Worm (Caenorhabditis elegans) whole organism, L1 larva: ENCODE measurements around the gene swp-1.
A peak's percentile ranks its signal among the peaks of the same experiment; 100 is the strongest.

ENCODE experiments used
- C16A3.4 ChIP-seq: fragments of 150-350 bp; optimal IDR thresholded peaks from 2 replicates; lab custom pipeline; 2014; ENCODE audit warnings: missing biosample characterization, missing genetic modification characterization
- alr-1 ChIP-seq: fragments of 200-800 bp; sonication (Bioruptor generic); optimal IDR thresholded peaks from 2 replicates; lab custom pipeline; 2018; ENCODE audit warnings: borderline replicate concordance, mild to moderate bottlenecking, missing genetic modification characterization, missing compliant biosample characterization
- aly-2 ChIP-seq: fragments of 150-350 bp; optimal IDR thresholded peaks from 2 replicates; lab custom pipeline; 2014; ENCODE audit warnings: missing biosample characterization, missing genetic modification characterization
- ama-1 ChIP-seq: fragments of 150-350 bp; optimal IDR thresholded peaks from 2 replicates; lab custom pipeline; 2014
- blmp-1 ChIP-seq: fragments of 150-350 bp; optimal IDR thresholded peaks from 2 replicates; lab custom pipeline; 2014; ENCODE audit warnings: missing biosample characterization, missing genetic modification characterization
- ceh-8 ChIP-seq: fragments of 200-800 bp; sonication (Bioruptor generic); optimal IDR thresholded peaks from 2 replicates; lab custom pipeline; 2018; ENCODE audit warnings: mild to moderate bottlenecking, missing genetic modification characterization, moderate library complexity, missing compliant biosample characterization
- ceh-82 ChIP-seq, 3 experiments: fragments of 150-350 bp in 1 of 3; sonication (generic microtip) in 2 of 3; optimal IDR thresholded peaks; 2 replicates each; lab custom pipeline; 2014 to 2017; ENCODE audit warnings: missing biosample characterization in 3 of 3, missing genetic modification characterization in 3 of 3
- dpl-1 ChIP-seq, 3 experiments: fragments of 150-350 bp in 2 of 3; sonication (generic microtip) in 1 of 3; optimal IDR thresholded peaks; 2 replicates each; lab custom pipeline; 2014 to 2017; ENCODE audit warnings: missing biosample characterization in 3 of 3, missing genetic modification characterization in 3 of 3, missing genetic modification reagents in 3 of 3
- dsc-1 ChIP-seq: sonication (generic microtip); optimal IDR thresholded peaks from 2 replicates; lab custom pipeline; 2016; ENCODE audit warnings: mild to moderate bottlenecking, missing genetic modification characterization, missing compliant biosample characterization
- efl-1 ChIP-seq, 4 experiments: fragments of 150-350 bp; optimal IDR thresholded peaks in 3 of 4; peaks in 1 of 4; 1 replicate in 1 of 4; 2 replicates in 3 of 4; lab custom pipeline; 2014; ENCODE audit warnings: missing biosample characterization in 2 of 4, missing genetic modification characterization in 2 of 4, missing genetic modification reagents in 2 of 4
- egl-27 ChIP-seq, 2 experiments: fragments of 150-350 bp in 1 of 2; sonication (generic microtip); optimal IDR thresholded peaks; 3 replicates each; lab custom pipeline; 2017 to 2018; ENCODE audit warnings: missing biosample characterization in 2 of 2, missing genetic modification characterization in 2 of 2, missing genetic modification reagents in 2 of 2
- ets-5 ChIP-seq: fragments of 200-800 bp; sonication (Bioruptor generic); IDR thresholded peaks from 2 replicates; pipeline ENCODE4 v1.3.6; 2022; ENCODE audit warnings: missing genetic modification characterization, missing compliant biosample characterization
- fkh-8 ChIP-seq: sonication (generic microtip); optimal IDR thresholded peaks from 2 replicates; lab custom pipeline; 2016; ENCODE audit warnings: mild to moderate bottlenecking, missing genetic modification characterization, missing compliant biosample characterization
- fos-1 ChIP-seq: fragments of 150-350 bp; optimal IDR thresholded peaks from 2 replicates; lab custom pipeline; 2014; ENCODE audit warnings: missing biosample characterization, missing genetic modification characterization
- hlh-17 ChIP-seq: fragments of 200-800 bp; sonication (Bioruptor generic); optimal IDR thresholded peaks from 2 replicates; lab custom pipeline; 2018; ENCODE audit warnings: missing genetic modification characterization, mild to moderate bottlenecking, missing compliant biosample characterization, moderate library complexity, borderline replicate concordance
- hlh-4 ChIP-seq: sonication (generic microtip); optimal IDR thresholded peaks from 2 replicates; lab custom pipeline; 2016; ENCODE audit warnings: mild to moderate bottlenecking, missing genetic modification characterization, missing compliant biosample characterization
- hpl-2 ChIP-seq: fragments of 150-350 bp; optimal IDR thresholded peaks from 2 replicates; lab custom pipeline; 2014; ENCODE audit warnings: missing biosample characterization, missing genetic modification reagents, missing genetic modification characterization
- jun-1 ChIP-seq: fragments of 150-350 bp; optimal IDR thresholded peaks from 2 replicates; lab custom pipeline; 2014; ENCODE audit warnings: missing biosample characterization, missing genetic modification reagents, missing genetic modification characterization
- lin-14 ChIP-seq: fragments of 200-800 bp; sonication (Bioruptor generic); optimal IDR thresholded peaks from 2 replicates; lab custom pipeline; 2018; ENCODE audit warnings: mild to moderate bottlenecking, missing genetic modification characterization, moderate library complexity, missing compliant biosample characterization
- lin-35 ChIP-seq, 2 experiments: fragments of 150-350 bp; optimal IDR thresholded peaks; 2 replicates each; lab custom pipeline; 2014; ENCODE audit warnings: missing biosample characterization in 2 of 2, missing genetic modification characterization in 2 of 2, missing genetic modification reagents in 2 of 2
- lin-39 ChIP-seq: fragments of 150-350 bp; optimal IDR thresholded peaks from 2 replicates; lab custom pipeline; 2014; ENCODE audit warnings: missing biosample characterization, missing genetic modification reagents, missing genetic modification characterization
- lsy-2 ChIP-seq, 2 experiments: fragments of 150-350 bp; optimal IDR thresholded peaks; 2 replicates each; lab custom pipeline; 2014; ENCODE audit warnings: missing biosample characterization in 2 of 2, missing genetic modification characterization in 2 of 2
- mab-9 ChIP-seq: fragments of 200-800 bp; sonication (Bioruptor generic); IDR thresholded peaks from 2 replicates; pipeline ENCODE4 v1.3.6; 2022; ENCODE audit warnings: missing genetic modification reagents, missing genetic modification characterization, missing compliant biosample characterization
- mdl-1 ChIP-seq, 2 experiments: fragments of 150-350 bp; optimal IDR thresholded peaks; 2 replicates each; lab custom pipeline; 2014 to 2017; ENCODE audit warnings: missing biosample characterization in 2 of 2, missing genetic modification characterization in 2 of 2, inconsistent platforms in 1 of 2
- mep-1 ChIP-seq: fragments of 150-350 bp; optimal IDR thresholded peaks from 2 replicates; lab custom pipeline; 2014; ENCODE audit warnings: missing biosample characterization, missing genetic modification characterization
- nhr-12 ChIP-seq: sonication (generic microtip); optimal IDR thresholded peaks from 2 replicates; lab custom pipeline; 2017; ENCODE audit warnings: missing biosample characterization, missing genetic modification characterization
- nhr-19 ChIP-seq: fragments of 200-800 bp; sonication (Bioruptor generic); conservative IDR thresholded peaks from 2 replicates; pipeline ENCODE4 v1.3.6; 2022; ENCODE audit warnings: missing genetic modification characterization, missing compliant biosample characterization
- nhr-20 ChIP-seq: sonication (generic microtip); optimal IDR thresholded peaks from 2 replicates; lab custom pipeline; 2016; ENCODE audit warnings: mild to moderate bottlenecking, missing genetic modification characterization, missing compliant biosample characterization
- nhr-28 ChIP-seq: fragments of 150-350 bp; optimal IDR thresholded peaks from 2 replicates; lab custom pipeline; 2014; ENCODE audit warnings: missing biosample characterization, missing genetic modification characterization
- nhr-71 ChIP-seq: sonication (generic microtip); optimal IDR thresholded peaks from 2 replicates; lab custom pipeline; 2016; ENCODE audit warnings: mild to moderate bottlenecking, missing genetic modification characterization, moderate library complexity, missing compliant biosample characterization
- nhr-85 ChIP-seq: sonication (generic microtip); peaks from one replicate; lab custom pipeline; 2016; ENCODE audit warnings: missing genetic modification characterization, inconsistent platforms, missing compliant biosample characterization
- nhr-90 ChIP-seq: sonication (generic microtip); optimal IDR thresholded peaks from 2 replicates; lab custom pipeline; 2016; ENCODE audit warnings: mild to moderate bottlenecking, missing genetic modification characterization, missing compliant biosample characterization; ENCODE audit not compliant: poor library complexity
- rnt-1 ChIP-seq: sonication (generic microtip); optimal IDR thresholded peaks from 2 replicates; lab custom pipeline; 2016; ENCODE audit warnings: mild to moderate bottlenecking, missing genetic modification characterization, moderate library complexity, missing compliant biosample characterization
- snpc-4 ChIP-seq: fragments of 150-350 bp; optimal IDR thresholded peaks from 2 replicates; lab custom pipeline; 2014; ENCODE audit warnings: missing biosample characterization, missing genetic modification characterization
- snu-23 ChIP-seq: sonication (generic microtip); optimal IDR thresholded peaks from 2 replicates; lab custom pipeline; 2016; ENCODE audit warnings: missing genetic modification characterization, missing compliant biosample characterization
- sox-4 ChIP-seq: sonication (generic microtip); optimal IDR thresholded peaks from 2 replicates; lab custom pipeline; 2016; ENCODE audit warnings: missing genetic modification characterization, missing compliant biosample characterization
- swsn-7 ChIP-seq: sonication (generic microtip); optimal IDR thresholded peaks from 2 replicates; lab custom pipeline; 2016; ENCODE audit warnings: missing genetic modification characterization, missing compliant biosample characterization
- tlp-1 ChIP-seq: fragments of 150-350 bp; optimal IDR thresholded peaks from 2 replicates; lab custom pipeline; 2014; ENCODE audit warnings: missing biosample characterization, missing genetic modification characterization
- unc-130 ChIP-seq: fragments of 150-350 bp; optimal IDR thresholded peaks from 2 replicates; lab custom pipeline; 2017; ENCODE audit warnings: missing biosample characterization, missing genetic modification characterization, inconsistent platforms
- unc-30 ChIP-seq: sonication (generic microtip); optimal IDR thresholded peaks from 2 replicates; lab custom pipeline; 2017; ENCODE audit warnings: missing biosample characterization, missing genetic modification characterization
- unc-86 ChIP-seq: sonication (generic microtip); optimal IDR thresholded peaks from 2 replicates; lab custom pipeline; 2016; ENCODE audit warnings: missing genetic modification characterization, missing compliant biosample characterization
- xbp-1 ChIP-seq: sonication (generic microtip); optimal IDR thresholded peaks from 2 replicates; lab custom pipeline; 2016; ENCODE audit warnings: missing genetic modification characterization, missing compliant biosample characterization
- zag-1 ChIP-seq: fragments of 150-350 bp; optimal IDR thresholded peaks from 2 replicates; lab custom pipeline; 2014; ENCODE audit warnings: missing biosample characterization, missing genetic modification characterization
- ztf-11 ChIP-seq, 2 experiments: sonication (generic microtip); optimal IDR thresholded peaks; 2 replicates each; lab custom pipeline; 2016 to 2017; ENCODE audit warnings: missing genetic modification characterization in 2 of 2, missing biosample characterization in 1 of 2, missing compliant biosample characterization in 1 of 2

The swp-1 gene

DNA sequence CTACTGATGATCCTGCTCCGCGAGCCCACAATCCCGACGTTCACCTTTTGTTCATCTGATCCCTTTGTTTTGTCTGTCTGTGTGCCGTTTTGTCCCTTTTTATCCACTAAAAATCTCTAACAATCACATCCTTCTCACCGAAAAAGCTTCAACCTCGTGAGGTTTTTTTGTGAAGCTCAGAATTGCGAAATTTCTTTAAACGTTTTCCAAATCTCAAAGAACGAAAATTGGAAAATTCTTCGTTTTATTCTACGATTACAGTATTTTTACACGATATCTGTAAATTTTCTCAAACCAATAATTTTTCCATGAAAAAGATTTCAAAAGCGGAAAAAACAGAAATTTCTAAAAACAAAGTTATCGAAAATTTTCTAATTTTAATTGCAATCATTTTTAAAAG, 31.1 kb downstream of the swp-1 start:
- TF ChIP-seq hpl-2 (GFP tag; lab: Kevin White, UChicago): no peak
- TF ChIP-seq ama-1 (lab: Kevin White, UChicago): no peak
- no peak for TF ChIP-seq mab-9 (GFP tag; lab: Robert Waterston, UW)
- no peak for TF ChIP-seq nhr-12 (tag; lab: Kevin White, UChicago)
- no peak for TF ChIP-seq C16A3.4 (tag; lab: Kevin White, UChicago)
- no peak for TF ChIP-seq snu-23
- TF ChIP-seq rnt-1 (tag; lab: Kevin White, UChicago): no peak
- TF ChIP-seq nhr-90 (tag; lab: Kevin White, UChicago): no peak
- TF ChIP-seq tlp-1 (tag; lab: Kevin White, UChicago): no peak
- TF ChIP-seq ets-5 (GFP tag; lab: Robert Waterston, UW): no peak
- TF ChIP-seq lin-39 (tag; lab: Kevin White, UChicago): no peak
- TF ChIP-seq hlh-17: no peak
- TF ChIP-seq unc-86 (tag; lab: Kevin White, UChicago): no peak
- no peak for TF ChIP-seq jun-1
- no peak for TF ChIP-seq ceh-8 (GFP tag; lab: Kevin White, UChicago)
- no peak for TF ChIP-seq nhr-19 (GFP tag; lab: Robert Waterston, UW)
- no peak for TF ChIP-seq hlh-4 (tag; lab: Kevin White, UChicago)
- no peak for TF ChIP-seq ztf-11 (tag; optimal IDR thresholded peaks at IDR 0.05; lab: Kevin White, UChicago)
- no peak for TF ChIP-seq egl-27 (tag; optimal IDR thresholded peaks at IDR 0.05; lab: Kevin White, UChicago)
- TF ChIP-seq, all 84 proteins: peak for 0

- TF ChIP-seq snpc-4 (no peak), nhr-28 (tag; lab: Kevin White, UChicago) (no peak), snu-23 (peak; percentile 20), blmp-1 (tag; lab: Kevin White, UChicago) (peak; percentile 57), mep-1 (tag; lab: Kevin White, UChicago) (peak; percentile 49), nhr-20 (tag; lab: Kevin White, UChicago) (peak; percentile 29), nhr-85 (peak; percentile 86), alr-1 (no peak), ceh-82 (tag; optimal IDR thresholded peaks at IDR 0.05; lab: Kevin White, UChicago) (peak in 2 of 3 experiments; percentile 12 to 15), nhr-71 (tag; lab: Kevin White, UChicago) (peak; percentile 41), aly-2 (tag; lab: Kevin White, UChicago) (no peak), lsy-2 (tag; optimal IDR thresholded peaks at IDR 0.05; lab: Kevin White, UChicago) (peak in 1 of 2 experiments; percentile 26), dpl-1 (GFP tag; optimal IDR thresholded peaks at IDR 0.05; lab: Kevin White, UChicago) (peak in 2 of 3 experiments; percentile 15 to 16), lin-14 (peak; percentile 86), efl-1 (optimal IDR thresholded peaks at IDR 0.05; lab: Kevin White, UChicago) (peak; percentile 38 to 44), efl-1 (GFP tag; optimal IDR thresholded peaks at IDR 0.05 in 1 of 2; lab: Kevin White, UChicago) (peak in 1 of 2 experiments; percentile 71), fkh-8 (tag; lab: Kevin White, UChicago) (peak; percentile 2), lin-35 (GFP tag; optimal IDR thresholded peaks at IDR 0.05; lab: Kevin White, UChicago) (peak; percentile 16 to 28), zag-1 (tag; lab: Kevin White, UChicago) (no peak), swsn-7 (tag; lab: Kevin White, UChicago) (peak; percentile 32), xbp-1 (tag; lab: Kevin White, UChicago) (peak; percentile 15), dsc-1 (tag; lab: Kevin White, UChicago) (peak; percentile 78)
- TF ChIP-seq, all 84 proteins: peak for 16
Measured at ce11 chrIII:5667952-5668489, 37.3 kb downstream of the swp-1 start.

DNA sequence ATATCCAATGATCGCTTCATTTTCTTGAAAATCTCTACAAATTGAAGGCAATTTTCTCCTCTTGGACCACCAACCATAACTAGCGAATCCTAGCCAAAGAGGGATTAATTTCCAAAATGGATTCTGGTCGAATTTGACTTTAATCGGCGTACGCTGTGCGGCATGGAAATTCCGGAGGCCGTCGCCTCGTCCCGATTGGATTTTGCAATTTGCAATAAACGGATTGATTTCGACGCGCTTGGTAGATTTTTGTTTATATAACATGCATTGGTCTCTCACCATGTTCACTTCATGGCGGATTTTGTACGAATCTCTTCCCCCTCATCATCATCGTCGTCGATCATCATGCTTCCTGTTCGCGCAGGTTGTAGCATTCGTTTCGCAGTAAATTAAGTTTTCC, 39.6 kb downstream of the swp-1 start:
- TF ChIP-seq tlp-1 (tag; lab: Kevin White, UChicago) (no peak), fos-1 (tag; lab: Kevin White, UChicago) (no peak), unc-30 (tag; lab: Kevin White, UChicago) (no peak), sox-4 (tag; lab: Kevin White, UChicago) (no peak), lin-14 (peak; percentile 23), mdl-1 (tag; optimal IDR thresholded peaks at IDR 0.05; lab: Kevin White, UChicago) (no peak), ama-1 (lab: Kevin White, UChicago) (no peak), fkh-8 (tag; lab: Kevin White, UChicago) (no peak), unc-130 (tag; lab: Kevin White, UChicago) (no peak), blmp-1 (tag; lab: Kevin White, UChicago) (peak; percentile 48)
- TF ChIP-seq, all 84 proteins: peak for 2
